Fruit fly (Drosophila melanogaster) whole organism, embryonic: Measurements from ENCODE around the gene CG7135.

Experiments
- Ada2b ChIP-seq: fragments of 200-800 bp; sonication (Bioruptor generic); IDR thresholded peaks from 2 replicates; pipeline ENCODE4 v1.3.6; 2022; ENCODE audit warnings: missing biosample characterization, missing genetic modification characterization
- Atf6 ChIP-seq: fragments of 200-800 bp; sonication (Bioruptor generic); IDR thresholded peaks from 2 replicates; pipeline ENCODE4 v1.3.6; 2022; ENCODE audit warnings: missing biosample characterization, missing genetic modification characterization
- BtbVII ChIP-seq: fragments of 200-800 bp; sonication (Bioruptor generic); optimal IDR thresholded peaks from 3 replicates; lab custom pipeline; 2017; ENCODE audit warnings: missing biosample characterization, mild to moderate bottlenecking, missing genetic modification characterization
- C15 ChIP-seq: fragments of 200-800 bp; sonication (Bioruptor generic); IDR thresholded peaks from 3 replicates; pipeline ENCODE4 v1.3.6; 2022; ENCODE audit warnings: missing biosample characterization, missing genetic modification characterization
- CG10366 ChIP-seq: fragments of 200-800 bp; sonication (Bioruptor generic); IDR thresholded peaks from 2 replicates; pipeline ENCODE4 v1.3.6; 2022; ENCODE audit warnings: missing biosample characterization, missing genetic modification characterization
- CG10654 ChIP-seq: fragments of 200-800 bp; sonication (Bioruptor generic); optimal IDR thresholded peaks from 2 replicates; lab custom pipeline; 2016; ENCODE audit warnings: missing biosample characterization, missing genetic modification characterization
- CG11456 ChIP-seq: fragments of 200-800 bp; sonication (Bioruptor generic); IDR thresholded peaks from 3 replicates; pipeline ENCODE4 v1.3.6; 2022; ENCODE audit warnings: missing biosample characterization, missing genetic modification characterization
- CG11504 ChIP-seq: fragments of 200-800 bp; sonication (Bioruptor generic); optimal IDR thresholded peaks from 3 replicates; lab custom pipeline; 2019; ENCODE audit warnings: missing biosample characterization, mild to moderate bottlenecking, missing genetic modification characterization, moderate library complexity
- CG12299 ChIP-seq: fragments of 200-800 bp; sonication (Bioruptor generic); optimal IDR thresholded peaks from 2 replicates; lab custom pipeline; 2018; ENCODE audit warnings: missing biosample characterization, mild to moderate bottlenecking, missing genetic modification characterization
- CG1233 ChIP-seq: fragments of 200-800 bp; sonication (Bioruptor generic); optimal IDR thresholded peaks from 4 replicates; lab custom pipeline; 2018; ENCODE audit warnings: missing biosample characterization, mild to moderate bottlenecking, missing genetic modification characterization
- CG13123 ChIP-seq: fragments of 200-800 bp; sonication (Bioruptor generic); optimal IDR thresholded peaks from 2 replicates; lab custom pipeline; 2016; ENCODE audit warnings: missing biosample characterization, missing genetic modification characterization
- CG13424 ChIP-seq: fragments of 200-800 bp; sonication (Bioruptor generic); optimal IDR thresholded peaks from 2 replicates; lab custom pipeline; 2019; ENCODE audit warnings: missing biosample characterization, mild to moderate bottlenecking, missing genetic modification characterization, moderate library complexity
- CG1832 ChIP-seq: fragments of 200-800 bp; sonication (Bioruptor generic); optimal IDR thresholded peaks from 2 replicates; lab custom pipeline; 2017; ENCODE audit warnings: missing biosample characterization, mild to moderate bottlenecking, missing genetic modification characterization, inconsistent platforms
- CG2199 ChIP-seq: fragments of 200-800 bp; sonication (Bioruptor generic); IDR thresholded peaks from 3 replicates; pipeline ENCODE4 v1.3.6; 2022; ENCODE audit warnings: missing biosample characterization, missing genetic modification characterization
- CG2889 ChIP-seq: fragments of 200-800 bp; sonication (Bioruptor generic); IDR thresholded peaks from 3 replicates; pipeline ENCODE4 v1.3.6; 2022; ENCODE audit warnings: missing biosample characterization, missing genetic modification characterization
- CG34224 ChIP-seq: fragments of 200-800 bp; sonication (Bioruptor generic); IDR thresholded peaks from 3 replicates; pipeline ENCODE4 v1.3.6; 2022; ENCODE audit warnings: missing biosample characterization, missing genetic modification characterization; ENCODE audit not compliant: partially characterized antibody
- CG3847 ChIP-seq: fragments of 200-800 bp; sonication (Bioruptor generic); IDR thresholded peaks from 2 replicates; pipeline ENCODE4 v1.3.6; 2022; ENCODE audit warnings: missing biosample characterization, missing genetic modification characterization
- CG9215 ChIP-seq: fragments of 200-800 bp; sonication (Bioruptor generic); IDR thresholded peaks from 2 replicates; pipeline ENCODE4 v1.3.6; 2022; ENCODE audit warnings: missing biosample characterization, missing genetic modification characterization
- CG9932 ChIP-seq: fragments of 200-800 bp; sonication (Bioruptor generic); IDR thresholded peaks from 2 replicates; pipeline ENCODE4 v1.3.6; 2022; ENCODE audit warnings: missing biosample characterization, missing genetic modification characterization
- CoRest ChIP-seq: fragments of 200-800 bp; sonication (Bioruptor generic); optimal IDR thresholded peaks from 3 replicates; lab custom pipeline; 2018; ENCODE audit warnings: missing biosample characterization, mild to moderate bottlenecking, missing genetic modification characterization, moderate library complexity
- Drgx ChIP-seq: fragments of 200-800 bp; sonication (Bioruptor generic); IDR thresholded peaks from 2 replicates; pipeline ENCODE4 v1.3.6; 2022; ENCODE audit warnings: missing biosample characterization, missing genetic modification characterization
- E2f1 ChIP-seq: fragments of 200-800 bp; sonication (Bioruptor generic); IDR thresholded peaks from 2 replicates; pipeline ENCODE4 v1.3.6; 2022; ENCODE audit warnings: missing biosample characterization, missing genetic modification characterization
- Fer1 ChIP-seq: fragments of 200-800 bp; sonication (Bioruptor generic); optimal IDR thresholded peaks from 2 replicates; lab custom pipeline; 2017; ENCODE audit warnings: missing biosample characterization, mild to moderate bottlenecking, missing genetic modification characterization
- HHEX ChIP-seq: fragments of 200-800 bp; sonication (Bioruptor generic); optimal IDR thresholded peaks from 3 replicates; lab custom pipeline; 2017; ENCODE audit warnings: missing biosample characterization, mild to moderate bottlenecking, missing genetic modification characterization, missing genetic modification reagents
- HLH4C ChIP-seq: fragments of 200-800 bp; sonication (Bioruptor generic); IDR thresholded peaks from 3 replicates; pipeline ENCODE4 v1.3.6; 2022; ENCODE audit warnings: missing biosample characterization, missing genetic modification characterization; ENCODE audit not compliant: partially characterized antibody
- Hmr ChIP-seq: fragments of 200-800 bp; sonication (Bioruptor generic); optimal IDR thresholded peaks from 3 replicates; lab custom pipeline; 2017; ENCODE audit warnings: mild to moderate bottlenecking, missing biosample characterization, missing genetic modification reagents, missing genetic modification characterization
- Hr51 ChIP-seq, 2 experiments: fragments of 200-800 bp; sonication (Bioruptor generic); optimal IDR thresholded peaks; 2 replicates in 1 of 2; 3 replicates in 1 of 2; lab custom pipeline; 2016 to 2018; ENCODE audit warnings: missing biosample characterization in 2 of 2, missing genetic modification characterization in 2 of 2, mild to moderate bottlenecking in 1 of 2, moderate library complexity in 1 of 2
- MBD-R2 ChIP-seq: fragments of 200-800 bp; sonication (Bioruptor generic); IDR thresholded peaks from 2 replicates; pipeline ENCODE4 v1.3.6; 2022; ENCODE audit warnings: missing biosample characterization, missing genetic modification characterization
- Med ChIP-seq: fragments of 200-800 bp; sonication (Bioruptor generic); peaks from one replicate; lab custom pipeline; 2016; ENCODE audit warnings: missing biosample characterization, missing genetic modification characterization, mild to moderate bottlenecking, inconsistent platforms, moderate library complexity
- Meics ChIP-seq: fragments of 200-800 bp; sonication (Bioruptor generic); optimal IDR thresholded peaks from 2 replicates; lab custom pipeline; 2017; ENCODE audit warnings: missing biosample characterization, mild to moderate bottlenecking, missing genetic modification characterization
- Oaz ChIP-seq: fragments of 200-800 bp; sonication (Bioruptor generic); IDR thresholded peaks from 2 replicates; pipeline ENCODE4 v1.3.6; 2022; ENCODE audit warnings: missing biosample characterization, missing genetic modification characterization
- Rfx ChIP-seq: fragments of 200-800 bp; sonication (Bioruptor generic); IDR thresholded peaks from 2 replicates; pipeline ENCODE4 v1.3.6; 2022; ENCODE audit warnings: missing biosample characterization, missing genetic modification characterization
- ac ChIP-seq: fragments of 200-800 bp; sonication (Bioruptor generic); optimal IDR thresholded peaks from 3 replicates; lab custom pipeline; 2017; ENCODE audit warnings: missing biosample characterization, mild to moderate bottlenecking, missing genetic modification characterization
- bsh ChIP-seq, 2 experiments: fragments of 200-800 bp; sonication (Bioruptor generic); optimal IDR thresholded peaks; 2 replicates each; lab custom pipeline; 2017 to 2018; ENCODE audit warnings: mild to moderate bottlenecking in 2 of 2, missing biosample characterization in 2 of 2, missing genetic modification characterization in 2 of 2, moderate library complexity in 1 of 2
- chinmo ChIP-seq: fragments of 200-800 bp; sonication (Bioruptor generic); IDR thresholded peaks from 4 replicates; pipeline ENCODE4 v1.3.6; 2022; ENCODE audit warnings: missing biosample characterization, missing genetic modification characterization; ENCODE audit not compliant: partially characterized antibody
- cwo ChIP-seq: fragments of 200-800 bp; sonication (Bioruptor generic); optimal IDR thresholded peaks from 3 replicates; lab custom pipeline; 2017; ENCODE audit warnings: missing biosample characterization, missing genetic modification characterization, mild to moderate bottlenecking, moderate library complexity, missing genetic modification reagents
- dmrt99B ChIP-seq: fragments of 200-800 bp; sonication (Bioruptor generic); optimal IDR thresholded peaks from 2 replicates; lab custom pipeline; 2018; ENCODE audit warnings: missing biosample characterization, mild to moderate bottlenecking, missing genetic modification characterization, moderate library complexity
- dysf ChIP-seq: fragments of 200-800 bp; sonication (Bioruptor generic); IDR thresholded peaks from 3 replicates; pipeline ENCODE4 v1.3.6; 2022; ENCODE audit warnings: missing biosample characterization, missing genetic modification characterization
- grau ChIP-seq: fragments of 200-800 bp; optimal IDR thresholded peaks from 3 replicates; lab custom pipeline; 2019; ENCODE audit warnings: missing biosample characterization, mild to moderate bottlenecking, missing genetic modification characterization, moderate library complexity
- gsb ChIP-seq: fragments of 200-800 bp; sonication (Bioruptor generic); IDR thresholded peaks from 2 replicates; pipeline ENCODE4 v1.3.6; 2022; ENCODE audit warnings: missing biosample characterization, missing genetic modification characterization
- hkb ChIP-seq, 2 experiments: fragments of 200-800 bp in 1 of 2; fragments of >200 bp in 1 of 2; sonication (Bioruptor generic) in 1 of 2; IDR thresholded peaks in 1 of 2; optimal IDR thresholded peaks in 1 of 2; 2 replicates each; pipeline versions ENCODE4 v1.3.6 to Lab custom; 2017 to 2022; ENCODE audit warnings: missing biosample characterization in 1 of 2, missing genetic modification characterization in 1 of 2
- ind ChIP-seq: fragments of 200-800 bp; sonication (Bioruptor generic); optimal IDR thresholded peaks from 3 replicates; lab custom pipeline; 2016; ENCODE audit warnings: missing biosample characterization, missing genetic modification characterization
- lab ChIP-seq: fragments of 200-800 bp; sonication (Bioruptor generic); optimal IDR thresholded peaks from 3 replicates; lab custom pipeline; 2017; ENCODE audit warnings: missing biosample characterization, missing genetic modification characterization, mild to moderate bottlenecking, moderate library complexity, missing genetic modification reagents
- otp ChIP-seq: fragments of 200-800 bp; sonication (Bioruptor generic); IDR thresholded peaks from 3 replicates; pipeline ENCODE4, ENCODE4 v1.3.6; 2022; ENCODE audit warnings: missing biosample characterization, missing genetic modification characterization
- psq ChIP-seq: fragments of 200-800 bp; sonication (Bioruptor generic); optimal IDR thresholded peaks from 2 replicates; lab custom pipeline; 2017; ENCODE audit warnings: missing biosample characterization, missing genetic modification characterization
- sob ChIP-seq: fragments of 200-800 bp; sonication (Bioruptor generic); IDR thresholded peaks from 2 replicates; pipeline ENCODE4 v1.3.6; 2022; ENCODE audit warnings: missing biosample characterization, missing genetic modification characterization
- tio ChIP-seq: fragments of 200-800 bp; sonication (Bioruptor generic); optimal IDR thresholded peaks from 2 replicates; lab custom pipeline; 2017; ENCODE audit warnings: missing biosample characterization, missing genetic modification characterization, inconsistent platforms
- tll ChIP-seq, 2 experiments: fragments of 200-800 bp in 1 of 2; fragments of >200 bp in 1 of 2; sonication (Bioruptor generic) in 1 of 2; optimal IDR thresholded peaks; 2 replicates each; lab custom pipeline; 2017 to 2019; ENCODE audit warnings: missing biosample characterization in 2 of 2, missing genetic modification characterization in 2 of 2, mild to moderate bottlenecking in 1 of 2, moderate library complexity in 1 of 2
- vfl ChIP-seq: fragments of 200-800 bp; sonication (Bioruptor generic); optimal IDR thresholded peaks from 2 replicates; lab custom pipeline; 2016; ENCODE audit warnings: missing biosample characterization, missing genetic modification characterization

Gene CG7135

dm6 chrX:18153001-18153400 lies 49.5 kb downstream of the CG7135 start:
- TF ChIP-seq bsh (GFP tag; optimal IDR thresholded peaks at IDR 0.05; lab: Kevin White, UChicago) (no peak), C15 (GFP tag; lab: Robert Waterston, UW) (no peak), CG10366 (no peak), CG11456 (GFP tag; lab: Robert Waterston, UW) (no peak), CG12299 (tag; lab: Kevin White, UChicago) (no peak), Oaz (GFP tag; lab: Robert Waterston, UW) (no peak), Ada2b (GFP tag; lab: Robert Waterston, UW) (peak; percentile 33; the same call in 1 of the 2 replicates), MBD-R2 (GFP tag; lab: Robert Waterston, UW) (0 out of 2 replicates have a peak, but pooled peaks have one; percentile 9), tio (no peak), Med (GFP tag; lab: Kevin White, UChicago) (peak; percentile 65), CG13424 (tag; lab: Kevin White, UChicago) (peak; percentile 35), chinmo (GFP tag; lab: Robert Waterston, UW) (no peak), dmrt99B (tag; lab: Kevin White, UChicago) (peak; percentile 21), Atf6 (GFP tag; lab: Robert Waterston, UW) (peak; percentile 23; the same call in 1 of the 2 replicates), CG10654 (GFP tag; lab: Kevin White, UChicago) (no peak), E2f1 (GFP tag; lab: Robert Waterston, UW) (peak; percentile 23; the same call in 1 of the 2 replicates), CG3847 (GFP tag; lab: Robert Waterston, UW) (no peak), lab (GFP tag; lab: Kevin White, UChicago) (peak; percentile 56), hkb (optimal IDR thresholded peaks at IDR 0.05; lab: Kevin White, UChicago) (no peak), hkb (GFP tag; IDR thresholded peaks at IDR 0.05; lab: Robert Waterston, UW) (0 out of 2 replicates have a peak, but pooled peaks have one; percentile 13), psq (GFP tag; lab: Kevin White, UChicago) (no peak), BtbVII (GFP tag; lab: Kevin White, UChicago) (peak; percentile 12), sob (GFP tag; lab: Robert Waterston, UW) (0 out of 2 replicates have a peak, but pooled peaks have one; percentile 18), Hmr (peak; percentile 4), Fer1 (GFP tag; lab: Kevin White, UChicago) (peak; percentile 57), grau (peak; percentile 15), HHEX (peak; percentile 28), CG9215 (GFP tag; lab: Robert Waterston, UW) (peak; percentile 29; the same call in 1 of the 2 replicates), CG2889 (GFP tag; lab: Robert Waterston, UW) (no peak), cwo (GFP tag; lab: Kevin White, UChicago) (no peak), HLH4C (no peak), CG34224 (GFP tag; lab: Robert Waterston, UW) (no peak), CG9932 (GFP tag; lab: Robert Waterston, UW) (0 out of 2 replicates have a peak, but pooled peaks have one; percentile 20), ind (GFP tag; lab: Kevin White, UChicago) (no peak), Hr51 (GFP tag; optimal IDR thresholded peaks at IDR 0.05; lab: Kevin White, UChicago) (no peak), otp (GFP tag; lab: Robert Waterston, UW) (no peak), Rfx (GFP tag; lab: Robert Waterston, UW) (0 out of 2 replicates have a peak, but pooled peaks have one; percentile 27), CG11504 (tag; lab: Kevin White, UChicago) (peak; percentile 28), Meics (GFP tag; lab: Kevin White, UChicago) (peak; percentile 36), ac (GFP tag; lab: Kevin White, UChicago) (no peak), Drgx (no peak), CG2199 (no peak), vfl (GFP tag; lab: Kevin White, UChicago) (no peak), dysf (GFP tag; lab: Robert Waterston, UW) (peak; percentile 59; the same call in 2 of the 3 replicates), tll (GFP tag; optimal IDR thresholded peaks at IDR 0.05; lab: Kevin White, UChicago) (no peak), CG1233 (GFP tag; lab: Kevin White, UChicago) (no peak), CG13123 (GFP tag; lab: Kevin White, UChicago) (no peak), CoRest (peak; percentile 2), gsb (GFP tag; lab: Robert Waterston, UW) (0 out of 2 replicates have a peak, but pooled peaks have one; percentile 23), CG1832 (GFP tag; lab: Kevin White, UChicago) (no peak)
